2 fruit fly cellular contexts compared by ENCODE assay signal in genomic region chr3R:13452851-13453255, dm6.
A peak's percentile ranks its signal among the peaks of the same experiment; 100 is the strongest.
TF ChIP-seq lines count a peak whose summit lies in the region.

No protein-coding gene starts in this region.

TF ChIP-seq in whole organism, embryonic, 481 proteins besides CTCF, POLR2A, EP300 and RAD21 (continued from another document and continues in another):
- TF ChIP-seq H15 (GFP tag; IDR thresholded peaks at IDR 0.05; lab: Robert Waterston, UW) (0 out of 3 replicates have a peak, but pooled peaks have one; percentile 5), CG14667 (GFP tag; IDR thresholded peaks at IDR 0.05; lab: Robert Waterston, UW) (peak; percentile 48; the same call in 1 of the 2 replicates), gce (GFP tag; IDR thresholded peaks at IDR 0.05; lab: Robert Waterston, UW) (0 out of 3 replicates have a peak, but pooled peaks have one; percentile 12), CG2889 (GFP tag; IDR thresholded peaks at IDR 0.05; lab: Robert Waterston, UW) (peak; percentile 59; the same call in 1 of the 3 replicates), sima (GFP tag; optimal IDR thresholded peaks at IDR 0.05; lab: Kevin White, UChicago) (peak; percentile 14), CG8388 (GFP tag; optimal IDR thresholded peaks at IDR 0.05; lab: Kevin White, UChicago) (peak; percentile 67), phol (tag; optimal IDR thresholded peaks at IDR 0.05; lab: Kevin White, UChicago) (peak; percentile 90), CG13624 (GFP tag; optimal IDR thresholded peaks at IDR 0.05; lab: Kevin White, UChicago) (peak; percentile 64), CG4360 (GFP tag; IDR thresholded peaks at IDR 0.05; lab: Robert Waterston, UW) (no peak), CG1529 (GFP tag; optimal IDR thresholded peaks at IDR 0.05; lab: Kevin White, UChicago) (peak; percentile 71), HmgZ (tag; optimal IDR thresholded peaks at IDR 0.05; lab: Kevin White, UChicago) (peak; percentile 43), CG15011 (GFP tag; optimal IDR thresholded peaks at IDR 0.05; lab: Kevin White, UChicago) (peak; percentile 75), abd-A (tag; optimal IDR thresholded peaks at IDR 0.05; lab: Kevin White, UChicago) (no peak), vvl (GFP tag; IDR thresholded peaks at IDR 0.05; lab: Robert Waterston, UW) (peak; percentile 55; the same call in 1 of the 2 replicates), br (optimal IDR thresholded peaks at IDR 0.05; lab: Kevin White, UChicago) (no peak), esg (GFP tag; conservative IDR thresholded peaks at IDR 0.05; lab: Robert Waterston, UW) (peak; percentile 65), CG10366 (GFP tag; IDR thresholded peaks at IDR 0.05; lab: Robert Waterston, UW) (peak; percentile 41; the same call in 1 of the 2 replicates), Aef1 (GFP tag; IDR thresholded peaks at IDR 0.05; lab: Robert Waterston, UW) (peak; percentile 46), ab (GFP tag; optimal IDR thresholded peaks at IDR 0.05; lab: Kevin White, UChicago) (no peak), Mes4 (GFP tag; optimal IDR thresholded peaks at IDR 0.05; lab: Kevin White, UChicago) (peak; percentile 34), CG16863 (GFP tag; optimal IDR thresholded peaks at IDR 0.05; lab: Kevin White, UChicago) (peak; percentile 37), nerfin-1 (tag; optimal IDR thresholded peaks at IDR 0.05; lab: Kevin White, UChicago) (peak; percentile 75), peb (GFP tag; IDR thresholded peaks at IDR 0.05; lab: Robert Waterston, UW) (no peak; the same call in 1 of the 2 replicates), nmo (GFP tag; optimal IDR thresholded peaks at IDR 0.05; lab: Kevin White, UChicago) (peak; percentile 90), Oli (tag; optimal IDR thresholded peaks at IDR 0.05; lab: Kevin White, UChicago) (peak; percentile 89), CG14860 (GFP tag; IDR thresholded peaks at IDR 0.05; lab: Robert Waterston, UW; ENCODE audit: partially characterized antibody) (no peak), gsb (GFP tag; IDR thresholded peaks at IDR 0.05; lab: Robert Waterston, UW) (no peak; the same call in 1 of the 2 replicates), Optix (GFP tag; IDR thresholded peaks at IDR 0.05; lab: Robert Waterston, UW) (no peak), az2 (GFP tag; optimal IDR thresholded peaks at IDR 0.05; lab: Kevin White, UChicago) (peak; percentile 79), CG2875 (GFP tag; optimal IDR thresholded peaks at IDR 0.05; lab: Kevin White, UChicago) (peak; percentile 68), bigmax (GFP tag; optimal IDR thresholded peaks at IDR 0.05; lab: Kevin White, UChicago) (no peak), CG12155 (GFP tag; optimal IDR thresholded peaks at IDR 0.05; lab: Kevin White, UChicago) (peak; percentile 70), CG11398 (GFP tag; optimal IDR thresholded peaks at IDR 0.05; lab: Kevin White, UChicago) (no peak), nom (GFP tag; optimal IDR thresholded peaks at IDR 0.05; lab: Kevin White, UChicago) (no peak), Eip74EF (GFP tag; optimal IDR thresholded peaks at IDR 0.05; lab: Kevin White, UChicago) (peak in 1 of 2 experiments; percentile 73), knrl (GFP tag; IDR thresholded peaks at IDR 0.05; lab: Robert Waterston, UW; ENCODE audit: partially characterized antibody) (no peak), jing (GFP tag; optimal IDR thresholded peaks at IDR 0.05; lab: Kevin White, UChicago) (peak; percentile 70), CG13123 (GFP tag; optimal IDR thresholded peaks at IDR 0.05; lab: Kevin White, UChicago) (peak; percentile 10), Oaz (GFP tag; IDR thresholded peaks at IDR 0.05; lab: Robert Waterston, UW) (no peak), ato (GFP tag; IDR thresholded peaks at IDR 0.05; lab: Robert Waterston, UW; ENCODE audit: partially characterized antibody) (no peak), tx (GFP tag; optimal IDR thresholded peaks at IDR 0.05; lab: Kevin White, UChicago) (peak; percentile 41), emc (GFP tag; optimal IDR thresholded peaks at IDR 0.05; lab: Kevin White, UChicago) (peak; percentile 22), tup (GFP tag; optimal IDR thresholded peaks at IDR 0.05; lab: Kevin White, UChicago) (no peak), CG34224 (GFP tag; IDR thresholded peaks at IDR 0.05; lab: Robert Waterston, UW; ENCODE audit: partially characterized antibody) (no peak), D19B (GFP tag; optimal IDR thresholded peaks at IDR 0.05; lab: Kevin White, UChicago) (peak; percentile 62), CG10959 (GFP tag; IDR thresholded peaks at IDR 0.05; lab: Robert Waterston, UW) (no peak), fd96Cb (tag; optimal IDR thresholded peaks at IDR 0.05; lab: Kevin White, UChicago) (peak; percentile 84), hbn (GFP tag; IDR thresholded peaks at IDR 0.05; lab: Robert Waterston, UW; ENCODE audit: partially characterized antibody) (no peak), CG15269 (tag; optimal IDR thresholded peaks at IDR 0.05; lab: Kevin White, UChicago) (peak; percentile 82), tin (GFP tag; optimal IDR thresholded peaks at IDR 0.05; lab: Kevin White, UChicago) (peak; percentile 68), vfl (GFP tag; optimal IDR thresholded peaks at IDR 0.05; lab: Kevin White, UChicago) (peak; percentile 58), pum (GFP tag; optimal IDR thresholded peaks at IDR 0.05; lab: Kevin White, UChicago) (peak; percentile 45), CG11456 (GFP tag; IDR thresholded peaks at IDR 0.05; lab: Robert Waterston, UW) (0 out of 3 replicates have a peak, but pooled peaks have one; percentile 48), dysf (GFP tag; IDR thresholded peaks at IDR 0.05; lab: Robert Waterston, UW) (peak; percentile 78; the same call in 2 of the 3 replicates), kay (GFP tag; optimal IDR thresholded peaks at IDR 0.05; lab: Kevin White, UChicago) (no peak), sug (tag; optimal IDR thresholded peaks at IDR 0.05; lab: Kevin White, UChicago) (peak; percentile 66), ind (GFP tag; optimal IDR thresholded peaks at IDR 0.05; lab: Kevin White, UChicago) (peak; percentile 75), ssp (GFP tag; IDR thresholded peaks at IDR 0.05; lab: Robert Waterston, UW) (peak; percentile 36; the same call in 1 of the 2 replicates), CG3281 (GFP tag; optimal IDR thresholded peaks at IDR 0.05; lab: Kevin White, UChicago) (peak; percentile 84), CkIIα-i1 (GFP tag; IDR thresholded peaks at IDR 0.05; lab: Robert Waterston, UW) (no peak), CG4820 (GFP tag; optimal IDR thresholded peaks at IDR 0.05; lab: Kevin White, UChicago) (peak; percentile 74), ATbp (GFP tag; optimal IDR thresholded peaks at IDR 0.05; lab: Kevin White, UChicago) (peak; percentile 63), her (GFP tag; optimal IDR thresholded peaks at IDR 0.05; lab: Kevin White, UChicago) (no peak)

TF ChIP-seq in whole organism, prepupa, 60 proteins besides CTCF, POLR2A, EP300 and RAD21 (continued from another document):
- TF ChIP-seq CG7368 (GFP tag; optimal IDR thresholded peaks at IDR 0.05; lab: Kevin White, UChicago) = peak; percentile 53
- TF ChIP-seq Lpt (GFP tag; optimal IDR thresholded peaks at IDR 0.05; lab: Kevin White, UChicago) = peak; percentile 77
- peak; percentile 71 for TF ChIP-seq dac (GFP tag; optimal IDR thresholded peaks at IDR 0.05; lab: Kevin White, UChicago)
- peak; percentile 77 for TF ChIP-seq CG8632 (GFP tag; optimal IDR thresholded peaks at IDR 0.05; lab: Kevin White, UChicago)
- peak; percentile 73 for TF ChIP-seq Hr39 (GFP tag; optimal IDR thresholded peaks at IDR 0.05; lab: Kevin White, UChicago)
- TF ChIP-seq vri (GFP tag; optimal IDR thresholded peaks at IDR 0.05; lab: Kevin White, UChicago) = peak; percentile 8
- TF ChIP-seq fd85E (GFP tag; optimal IDR thresholded peaks at IDR 0.05; lab: Kevin White, UChicago) = peak; percentile 31
- peak; percentile 53 for TF ChIP-seq fkh (GFP tag; optimal IDR thresholded peaks at IDR 0.05; lab: Kevin White, UChicago)
- TF ChIP-seq CG8119 (GFP tag; IDR thresholded peaks at IDR 0.05; lab: Robert Waterston, UW) = peak; percentile 82
- TF ChIP-seq acj6 (GFP tag; optimal IDR thresholded peaks at IDR 0.05; lab: Kevin White, UChicago) = peak; percentile 85
- TF ChIP-seq CG31627 (GFP tag; optimal IDR thresholded peaks at IDR 0.05; lab: Kevin White, UChicago) = peak; percentile 72
- TF ChIP-seq CG34406 (GFP tag; optimal IDR thresholded peaks at IDR 0.05; lab: Kevin White, UChicago) = peak; percentile 84
- no peak for TF ChIP-seq Eip93F (GFP tag; optimal IDR thresholded peaks at IDR 0.05; lab: Kevin White, UChicago)
- peak; percentile 85 for TF ChIP-seq CG3919 (GFP tag; optimal IDR thresholded peaks at IDR 0.05; lab: Kevin White, UChicago)
- TF ChIP-seq Met (GFP tag; optimal IDR thresholded peaks at IDR 0.05; lab: Kevin White, UChicago) = peak; percentile 83
- peak; percentile 89 for TF ChIP-seq CG3032 (tag; optimal IDR thresholded peaks at IDR 0.05; lab: Kevin White, UChicago)
- peak; percentile 41 for TF ChIP-seq Gug (GFP tag; IDR thresholded peaks at IDR 0.05; lab: Robert Waterston, UW)
- TF ChIP-seq CG11294 (GFP tag; IDR thresholded peaks at IDR 0.05; lab: Robert Waterston, UW) = peak; percentile 49; the same call in 1 of the 2 replicates
- TF ChIP-seq CG6854 (GFP tag; optimal IDR thresholded peaks at IDR 0.05; lab: Kevin White, UChicago) = no peak
- TF ChIP-seq Hr38 (GFP tag; optimal IDR thresholded peaks at IDR 0.05; lab: Kevin White, UChicago) = no peak
- TF ChIP-seq CG6792 (GFP tag; optimal IDR thresholded peaks at IDR 0.05; lab: Kevin White, UChicago) = peak; percentile 78
- TF ChIP-seq CG11762 (GFP tag; optimal IDR thresholded peaks at IDR 0.05; lab: Kevin White, UChicago; ENCODE audit: insufficient read depth) = peak; percentile 77
- TF ChIP-seq Sox102F (GFP tag; optimal IDR thresholded peaks at IDR 0.05; lab: Kevin White, UChicago) = peak; percentile 75
- peak; percentile 86 for TF ChIP-seq spab (GFP tag; optimal IDR thresholded peaks at IDR 0.05; lab: Kevin White, UChicago)
- TF ChIP-seq CG32006 (GFP tag; optimal IDR thresholded peaks at IDR 0.05; lab: Kevin White, UChicago) = peak; percentile 92
- peak; percentile 90 for TF ChIP-seq svp (GFP tag; lab: Kevin White, UChicago)
- TF ChIP-seq Blimp-1 (GFP tag; optimal IDR thresholded peaks at IDR 0.05; lab: Kevin White, UChicago) = peak; percentile 50
- TF ChIP-seq Eip75B (GFP tag; optimal IDR thresholded peaks at IDR 0.05; lab: Kevin White, UChicago) = peak; percentile 82
- TF ChIP-seq pdm3 (GFP tag; optimal IDR thresholded peaks at IDR 0.05; lab: Kevin White, UChicago) = peak; percentile 83
- TF ChIP-seq CG6163 (GFP tag; IDR thresholded peaks at IDR 0.05; lab: Robert Waterston, UW) = peak; percentile 62
- TF ChIP-seq CG16779 (tag; optimal IDR thresholded peaks at IDR 0.05; lab: Kevin White, UChicago) = peak; percentile 67
- peak; percentile 83 for TF ChIP-seq achi (GFP tag; optimal IDR thresholded peaks at IDR 0.05; lab: Kevin White, UChicago)
- peak; percentile 70 for TF ChIP-seq CG15336 (GFP tag; IDR thresholded peaks at IDR 0.05; lab: Robert Waterston, UW)
- peak; percentile 65 to 70 for TF ChIP-seq ss (GFP tag; optimal IDR thresholded peaks at IDR 0.05; lab: Kevin White, UChicago)
- TF ChIP-seq eg (GFP tag; IDR thresholded peaks at IDR 0.05; lab: Robert Waterston, UW) = peak; percentile 67
- TF ChIP-seq net (GFP tag; optimal IDR thresholded peaks at IDR 0.05; lab: Kevin White, UChicago) = peak; percentile 78
- peak; percentile 73 for TF ChIP-seq CG8319 (GFP tag; optimal IDR thresholded peaks at IDR 0.05; lab: Kevin White, UChicago)
